Fruit fly (Drosophila melanogaster) whole organism, embryonic: Measurements from ENCODE around the gene veli.

Experiments
- Blimp-1 ChIP-seq: fragments of 200-800 bp; sonication (Bioruptor generic); optimal IDR thresholded peaks from 3 replicates; lab custom pipeline; 2018; ENCODE audit warnings: missing biosample characterization, missing genetic modification characterization, mild to moderate bottlenecking, moderate library complexity, missing genetic modification reagents
- CG11504 ChIP-seq: fragments of 200-800 bp; sonication (Bioruptor generic); optimal IDR thresholded peaks from 3 replicates; lab custom pipeline; 2019; ENCODE audit warnings: missing biosample characterization, mild to moderate bottlenecking, missing genetic modification characterization, moderate library complexity
- CG11696 ChIP-seq: fragments of 200-800 bp; sonication (Bioruptor generic); IDR thresholded peaks from 2 replicates; pipeline ENCODE4 v1.3.6; 2022; ENCODE audit warnings: missing biosample characterization, missing genetic modification characterization
- CG13287 ChIP-seq: fragments of 200-800 bp; sonication (Bioruptor generic); IDR thresholded peaks from 2 replicates; pipeline ENCODE4 v1.3.6; 2022; ENCODE audit warnings: missing biosample characterization, missing genetic modification characterization; ENCODE audit not compliant: partially characterized antibody
- CG15011 ChIP-seq: fragments of 200-800 bp; sonication (Bioruptor generic); optimal IDR thresholded peaks from 3 replicates; lab custom pipeline; 2018; ENCODE audit warnings: missing biosample characterization, mild to moderate bottlenecking, missing genetic modification characterization
- CG17186 ChIP-seq: fragments of 200-800 bp; sonication (Bioruptor generic); optimal IDR thresholded peaks from 3 replicates; lab custom pipeline; 2017; ENCODE audit warnings: missing biosample characterization, missing genetic modification reagents, missing genetic modification characterization
- CG1792 ChIP-seq: fragments of 200-800 bp; sonication (Bioruptor generic); optimal IDR thresholded peaks from 2 replicates; lab custom pipeline; 2016; ENCODE audit warnings: missing biosample characterization, missing genetic modification characterization
- CG18262 ChIP-seq: fragments of 200-800 bp; optimal IDR thresholded peaks from 3 replicates; lab custom pipeline; 2019; ENCODE audit warnings: missing biosample characterization, mild to moderate bottlenecking, missing genetic modification characterization, moderate library complexity
- CG1832 ChIP-seq: fragments of 200-800 bp; sonication (Bioruptor generic); optimal IDR thresholded peaks from 2 replicates; lab custom pipeline; 2017; ENCODE audit warnings: missing biosample characterization, mild to moderate bottlenecking, missing genetic modification characterization, inconsistent platforms
- CG31441 ChIP-seq: fragments of 200-800 bp; sonication (Bioruptor generic); IDR thresholded peaks from 2 replicates; pipeline ENCODE4 v1.3.6; 2022; ENCODE audit warnings: missing biosample characterization, missing genetic modification characterization
- CG3163 ChIP-seq: fragments of 200-800 bp; sonication (Bioruptor generic); optimal IDR thresholded peaks from 3 replicates; lab custom pipeline; 2016; ENCODE audit warnings: missing biosample characterization, missing genetic modification characterization
- CG3995 ChIP-seq: fragments of 200-800 bp; sonication (Bioruptor generic); optimal IDR thresholded peaks from 3 replicates; lab custom pipeline; 2016; ENCODE audit warnings: missing biosample characterization, missing genetic modification characterization
- CG6254 ChIP-seq: fragments of 200-800 bp; sonication (Bioruptor generic); optimal IDR thresholded peaks from 3 replicates; lab custom pipeline; 2017; ENCODE audit warnings: mild to moderate bottlenecking, missing biosample characterization, missing genetic modification reagents, missing genetic modification characterization
- CG8290 ChIP-seq, 3 experiments: fragments of 200-800 bp; sonication (Bioruptor generic); optimal IDR thresholded peaks; 2 replicates each; lab custom pipeline; 2016 to 2019; ENCODE audit warnings: missing biosample characterization in 3 of 3, missing genetic modification characterization in 3 of 3, mild to moderate bottlenecking in 2 of 3, moderate library complexity in 1 of 3
- CG9727 ChIP-seq: fragments of 200-800 bp; sonication (Bioruptor generic); optimal IDR thresholded peaks from 3 replicates; lab custom pipeline; 2017; ENCODE audit warnings: missing biosample characterization, mild to moderate bottlenecking, missing genetic modification characterization
- CoRest ChIP-seq: fragments of 200-800 bp; sonication (Bioruptor generic); optimal IDR thresholded peaks from 3 replicates; lab custom pipeline; 2018; ENCODE audit warnings: missing biosample characterization, mild to moderate bottlenecking, missing genetic modification characterization, moderate library complexity
- Dll ChIP-seq: fragments of 200-800 bp; sonication (Bioruptor generic); IDR thresholded peaks from 4 replicates; pipeline ENCODE4 v1.3.6; 2022; ENCODE audit warnings: missing biosample characterization, missing genetic modification characterization; ENCODE audit not compliant: partially characterized antibody
- E2f1 ChIP-seq: fragments of 200-800 bp; sonication (Bioruptor generic); IDR thresholded peaks from 2 replicates; pipeline ENCODE4 v1.3.6; 2022; ENCODE audit warnings: missing biosample characterization, missing genetic modification characterization
- H2.0 ChIP-seq: fragments of 200-800 bp; sonication (Bioruptor generic); IDR thresholded peaks from 2 replicates; pipeline ENCODE4 v1.3.6; 2022; ENCODE audit warnings: missing biosample characterization, missing genetic modification characterization
- HHEX ChIP-seq: fragments of 200-800 bp; sonication (Bioruptor generic); optimal IDR thresholded peaks from 3 replicates; lab custom pipeline; 2017; ENCODE audit warnings: missing biosample characterization, mild to moderate bottlenecking, missing genetic modification characterization, missing genetic modification reagents
- MBD-R2 ChIP-seq: fragments of 200-800 bp; sonication (Bioruptor generic); IDR thresholded peaks from 2 replicates; pipeline ENCODE4 v1.3.6; 2022; ENCODE audit warnings: missing biosample characterization, missing genetic modification characterization
- Oli ChIP-seq: fragments of 200-800 bp; sonication (Bioruptor generic); optimal IDR thresholded peaks from 2 replicates; lab custom pipeline; 2018; ENCODE audit warnings: missing biosample characterization, mild to moderate bottlenecking, missing genetic modification characterization, moderate library complexity
- Scr ChIP-seq: fragments of 200-800 bp; sonication (Bioruptor generic); IDR thresholded peaks from 2 replicates; pipeline ENCODE4 v1.3.6; 2022; ENCODE audit warnings: missing biosample characterization, missing genetic modification characterization; ENCODE audit not compliant: partially characterized antibody
- Side ChIP-seq: fragments of 200-800 bp; sonication (Bioruptor generic); optimal IDR thresholded peaks from 2 replicates; lab custom pipeline; 2016; ENCODE audit warnings: missing biosample characterization, missing genetic modification characterization
- Ssrp ChIP-seq: fragments of 200-800 bp; sonication (Bioruptor generic); optimal IDR thresholded peaks from 2 replicates; lab custom pipeline; 2018; ENCODE audit warnings: missing biosample characterization, mild to moderate bottlenecking, missing genetic modification characterization, moderate library complexity
- TFAM ChIP-seq: fragments of 200-800 bp; sonication (Bioruptor generic); optimal IDR thresholded peaks from 2 replicates; lab custom pipeline; 2017; ENCODE audit warnings: missing biosample characterization, missing genetic modification characterization, inconsistent platforms
- Taf1 ChIP-seq: fragments of 200-800 bp; sonication (Bioruptor generic); IDR thresholded peaks from 2 replicates; pipeline ENCODE4 v1.3.6; 2022; ENCODE audit warnings: missing biosample characterization, missing genetic modification characterization
- Trl ChIP-seq, 3 experiments: fragments of >200 bp in 2 of 3; fragments of 200-800 bp in 1 of 3; sonication (Bioruptor generic) in 1 of 3; optimal IDR thresholded peaks; 2 replicates in 1 of 3; 3 replicates in 2 of 3; lab custom pipeline; 2016 to 2017; ENCODE audit warnings: missing biosample characterization in 1 of 3, missing genetic modification characterization in 1 of 3
- abd-A ChIP-seq: fragments of 200-800 bp; sonication (Bioruptor generic); optimal IDR thresholded peaks from 3 replicates; lab custom pipeline; 2019; ENCODE audit warnings: missing biosample characterization, mild to moderate bottlenecking, missing genetic modification characterization, moderate library complexity
- btn ChIP-seq: fragments of 200-800 bp; sonication (Bioruptor generic); optimal IDR thresholded peaks from 2 replicates; lab custom pipeline; 2016; ENCODE audit warnings: missing biosample characterization, missing genetic modification characterization
- cad ChIP-seq: fragments of >200 bp; optimal IDR thresholded peaks from 2 replicates; lab custom pipeline; 2017; ENCODE audit warnings: missing biosample characterization, missing genetic modification characterization
- disco-r ChIP-seq: fragments of 200-800 bp; sonication (Bioruptor generic); optimal IDR thresholded peaks from 2 replicates; lab custom pipeline; 2016; ENCODE audit warnings: missing biosample characterization, missing genetic modification characterization
- ewg ChIP-seq: fragments of 200-800 bp; sonication (Bioruptor generic); optimal IDR thresholded peaks from 3 replicates; lab custom pipeline; 2017; ENCODE audit warnings: mild to moderate bottlenecking, missing biosample characterization, missing genetic modification reagents, missing genetic modification characterization
- grau ChIP-seq: fragments of 200-800 bp; optimal IDR thresholded peaks from 3 replicates; lab custom pipeline; 2019; ENCODE audit warnings: missing biosample characterization, mild to moderate bottlenecking, missing genetic modification characterization, moderate library complexity
- hth ChIP-seq: fragments of >200 bp; optimal IDR thresholded peaks from 2 replicates; lab custom pipeline; 2017; ENCODE audit warnings: inconsistent platforms
- maf-S ChIP-seq: fragments of 200-800 bp; sonication (Bioruptor generic); optimal IDR thresholded peaks from 2 replicates; lab custom pipeline; 2016; ENCODE audit warnings: missing biosample characterization, missing genetic modification characterization
- mld ChIP-seq: fragments of 200-800 bp; sonication (Bioruptor generic); IDR thresholded peaks from 3 replicates; pipeline ENCODE4 v1.3.6; 2022; ENCODE audit warnings: missing biosample characterization, missing genetic modification characterization; ENCODE audit not compliant: partially characterized antibody
- p53 ChIP-seq: fragments of 200-800 bp; sonication (Bioruptor generic); optimal IDR thresholded peaks from 2 replicates; lab custom pipeline; 2016; ENCODE audit warnings: missing biosample characterization, missing genetic modification characterization
- seq ChIP-seq: fragments of 200-800 bp; sonication (Bioruptor generic); IDR thresholded peaks from 2 replicates; pipeline ENCODE4 v1.3.6; 2022; ENCODE audit warnings: missing biosample characterization, missing genetic modification characterization
- ssp ChIP-seq: fragments of 200-800 bp; sonication (Bioruptor generic); IDR thresholded peaks from 2 replicates; pipeline ENCODE4 v1.3.6; 2022; ENCODE audit warnings: missing biosample characterization, missing genetic modification characterization
- tgo ChIP-seq: fragments of 200-800 bp; sonication (Bioruptor generic); IDR thresholded peaks from 3 replicates; pipeline ENCODE4 v1.3.6; 2022; ENCODE audit warnings: missing biosample characterization, missing genetic modification characterization
- unpg ChIP-seq: fragments of 200-800 bp; sonication (Bioruptor generic); optimal IDR thresholded peaks from 3 replicates; lab custom pipeline; 2018; ENCODE audit warnings: missing biosample characterization, mild to moderate bottlenecking, missing genetic modification characterization, moderate library complexity
- vnd ChIP-seq: fragments of 200-800 bp; sonication (Bioruptor generic); IDR thresholded peaks from 3 replicates; pipeline ENCODE4 v1.3.6; 2022; ENCODE audit warnings: missing biosample characterization, missing genetic modification characterization; ENCODE audit not compliant: partially characterized antibody
- wek ChIP-seq: fragments of 200-800 bp; sonication (Bioruptor generic); optimal IDR thresholded peaks from 3 replicates; lab custom pipeline; 2018; ENCODE audit warnings: missing biosample characterization, mild to moderate bottlenecking, missing genetic modification characterization, moderate library complexity

Gene veli

dm6 chr3R:25069569-25069968, 4.2 kb upstream of the veli start, which contains the start of the genes Stt3B and CG11839 (continued):
- peak; percentile 70 for TF ChIP-seq CG18262 (tag; lab: Kevin White, UChicago)
- peak; percentile 4 for TF ChIP-seq CG3995 (GFP tag; lab: Kevin White, UChicago)
- peak; percentile 74 for TF ChIP-seq CG9727
- TF ChIP-seq CG11696 (GFP tag; lab: Robert Waterston, UW): no peak
- peak; percentile 90 for TF ChIP-seq vnd
- TF ChIP-seq disco-r (GFP tag; lab: Kevin White, UChicago): peak; percentile 17
- peak; percentile 97 for TF ChIP-seq Dll (GFP tag; lab: Robert Waterston, UW)
- TF ChIP-seq CG8290 (GFP tag; optimal IDR thresholded peaks at IDR 0.05; lab: Kevin White, UChicago): peak; percentile 70
- no peak for TF ChIP-seq CG8290 (tag; optimal IDR thresholded peaks at IDR 0.05; lab: Kevin White, UChicago)
- peak; percentile 68 for TF ChIP-seq CG3163 (GFP tag; lab: Kevin White, UChicago)
- TF ChIP-seq CG13287 (GFP tag; lab: Robert Waterston, UW): peak; percentile 96
- TF ChIP-seq maf-S: peak; percentile 69
- TF ChIP-seq Taf1 (GFP tag; lab: Robert Waterston, UW): peak; percentile 65; the same call in 1 of the 2 replicates
- TF ChIP-seq HHEX (GFP tag; lab: Kevin White, UChicago): no peak
- TF ChIP-seq H2.0 (GFP tag; lab: Robert Waterston, UW): no peak; the same call in 1 of the 2 replicates
- TF ChIP-seq E2f1 (GFP tag; lab: Robert Waterston, UW): peak; percentile 61; the same call in 1 of the 2 replicates
- no peak for TF ChIP-seq Oli (tag; lab: Kevin White, UChicago)
- TF ChIP-seq CG1792: peak; percentile 73
- TF ChIP-seq CG11504 (tag; lab: Kevin White, UChicago): no peak
- peak; percentile 95 for TF ChIP-seq Scr (GFP tag; lab: Robert Waterston, UW)
- TF ChIP-seq CG1832 (GFP tag; lab: Kevin White, UChicago): no peak
- no peak for TF ChIP-seq CoRest (tag; lab: Kevin White, UChicago)
- TF ChIP-seq Blimp-1 (GFP tag; lab: Kevin White, UChicago): no peak
- no peak for TF ChIP-seq CG31441 (GFP tag; lab: Robert Waterston, UW)
- TF ChIP-seq MBD-R2: peak; percentile 96
- TF ChIP-seq mld: peak; percentile 58; the same call in 1 of the 3 replicates
- TF ChIP-seq ewg (GFP tag; lab: Kevin White, UChicago): no peak
- peak; percentile 73 for TF ChIP-seq grau (tag; lab: Kevin White, UChicago)
- peak; percentile 72 for TF ChIP-seq Side (GFP tag; lab: Kevin White, UChicago)
- TF ChIP-seq btn (GFP tag; lab: Kevin White, UChicago): peak; percentile 43
- no peak for TF ChIP-seq Trl (optimal IDR thresholded peaks at IDR 0.05; lab: Kevin White, UChicago)
- TF ChIP-seq Trl (GFP tag; optimal IDR thresholded peaks at IDR 0.05; lab: Kevin White, UChicago): peak; percentile 84
- TF ChIP-seq p53 (GFP tag; lab: Kevin White, UChicago): no peak
- peak; percentile 54 for TF ChIP-seq Ssrp
- no peak for TF ChIP-seq ssp (GFP tag; lab: Robert Waterston, UW)
- no peak; the same call in 1 of the 3 replicates for TF ChIP-seq tgo (GFP tag; lab: Robert Waterston, UW)
- no peak for TF ChIP-seq unpg
- no peak for TF ChIP-seq wek (GFP tag; lab: Kevin White, UChicago)
- TF ChIP-seq cad (GFP tag; lab: Kevin White, UChicago): no peak
- TF ChIP-seq abd-A: no peak
- TF ChIP-seq TFAM (GFP tag; lab: Kevin White, UChicago): no peak
- TF ChIP-seq CG15011: no peak
- peak; percentile 41 for TF ChIP-seq CG17186 (GFP tag; lab: Kevin White, UChicago)
- TF ChIP-seq hth: no peak
- TF ChIP-seq CG6254 (GFP tag; lab: Kevin White, UChicago): no peak
- TF ChIP-seq seq (GFP tag; lab: Robert Waterston, UW): no peak
